Worm (Caenorhabditis elegans) whole organism, mixed stage, embryonic: ENCODE data around the gene C16C8.7.
"Not testable (repeated sequence)": the region's sequence is repeated elsewhere in the genome, so short reads cannot be mapped to it uniquely, and the experiment has no call there.

Source experiments
- M03D4.4 ChIP-seq: sonication (generic microtip); optimal IDR thresholded peaks from 2 replicates; lab custom pipeline; 2017; ENCODE audit warnings: mild to moderate bottlenecking, missing genetic modification characterization, missing compliant biosample characterization
- bed-3 ChIP-seq: fragments of 200-800 bp; sonication (Bioruptor generic); optimal IDR thresholded peaks from 3 replicates; lab custom pipeline; 2018; ENCODE audit warnings: mild to moderate bottlenecking, missing genetic modification characterization, moderate library complexity, missing compliant biosample characterization
- blmp-1 ChIP-seq: fragments of 150-350 bp; optimal IDR thresholded peaks from 2 replicates; lab custom pipeline; 2014; ENCODE audit warnings: missing biosample characterization, missing genetic modification characterization
- ceh-39 ChIP-seq: fragments of 150-350 bp; optimal IDR thresholded peaks from 2 replicates; lab custom pipeline; 2014; ENCODE audit warnings: missing biosample characterization, missing genetic modification characterization
- ceh-43 ChIP-seq: fragments of 200-800 bp; sonication (Bioruptor generic); optimal IDR thresholded peaks from 2 replicates; lab custom pipeline; 2018; ENCODE audit warnings: mild to moderate bottlenecking, missing genetic modification characterization, moderate library complexity, missing compliant biosample characterization
- ceh-83 ChIP-seq: fragments of 200-800 bp; sonication (Bioruptor generic); optimal IDR thresholded peaks from 2 replicates; lab custom pipeline; 2018; ENCODE audit warnings: mild to moderate bottlenecking, missing genetic modification characterization, missing compliant biosample characterization
- ces-1 ChIP-seq: fragments of 150-350 bp; optimal IDR thresholded peaks from 2 replicates; lab custom pipeline; 2014; ENCODE audit warnings: missing biosample characterization, missing genetic modification reagents, missing genetic modification characterization
- cnd-1 ChIP-seq: fragments of 200-800 bp; sonication (Bioruptor generic); optimal IDR thresholded peaks from 2 replicates; lab custom pipeline; 2018; ENCODE audit warnings: mild to moderate bottlenecking, missing genetic modification characterization, missing compliant biosample characterization
- drap-1 ChIP-seq: fragments of 200-800 bp; sonication (Bioruptor generic); optimal IDR thresholded peaks from 3 replicates; lab custom pipeline; 2018; ENCODE audit warnings: mild to moderate bottlenecking, missing genetic modification characterization, missing compliant biosample characterization
- elt-1 ChIP-seq: sonication (generic microtip); optimal IDR thresholded peaks from 2 replicates; lab custom pipeline; 2017; ENCODE audit warnings: missing genetic modification characterization, mild to moderate bottlenecking, missing compliant biosample characterization, antibody characterized with exemption, moderate library complexity, borderline replicate concordance; ENCODE audit not compliant: insufficient read depth
- elt-3 ChIP-seq: fragments of 150-350 bp; optimal IDR thresholded peaks from 2 replicates; lab custom pipeline; 2014; ENCODE audit warnings: missing biosample characterization, missing genetic modification characterization
- flh-1 ChIP-seq: fragments of 200-800 bp; sonication (Bioruptor generic); optimal IDR thresholded peaks from 2 replicates; lab custom pipeline; 2018; ENCODE audit warnings: mild to moderate bottlenecking, missing genetic modification characterization, moderate library complexity, missing compliant biosample characterization
- ham-2 ChIP-seq: fragments of 200-800 bp; sonication (Bioruptor generic); optimal IDR thresholded peaks from 2 replicates; lab custom pipeline; 2018; ENCODE audit warnings: mild to moderate bottlenecking, missing genetic modification characterization, missing compliant biosample characterization
- hlh-1 ChIP-seq: fragments of 150-350 bp; optimal IDR thresholded peaks from 2 replicates; lab custom pipeline; 2014; ENCODE audit warnings: missing biosample characterization, missing genetic modification reagents, missing genetic modification characterization
- lin-13 ChIP-seq: fragments of 150-350 bp; optimal IDR thresholded peaks from 2 replicates; lab custom pipeline; 2014; ENCODE audit warnings: missing biosample characterization, missing genetic modification characterization
- lin-32 ChIP-seq: fragments of 200-800 bp; sonication (Bioruptor generic); optimal IDR thresholded peaks from 2 replicates; lab custom pipeline; 2018; ENCODE audit warnings: mild to moderate bottlenecking, missing genetic modification characterization, missing compliant biosample characterization
- lsy-2 ChIP-seq: fragments of 150-350 bp; optimal IDR thresholded peaks from 2 replicates; lab custom pipeline; 2014; ENCODE audit warnings: missing biosample characterization, missing genetic modification characterization
- mab-5 ChIP-seq: fragments of 150-350 bp; optimal IDR thresholded peaks from 2 replicates; lab custom pipeline; 2014; ENCODE audit warnings: missing biosample characterization, missing genetic modification characterization
- mep-1 ChIP-seq: fragments of 150-350 bp; optimal IDR thresholded peaks from 2 replicates; lab custom pipeline; 2017; ENCODE audit warnings: missing biosample characterization, missing genetic modification reagents, missing genetic modification characterization, inconsistent platforms
- mls-2 ChIP-seq: sonication (generic microtip); optimal IDR thresholded peaks from 2 replicates; lab custom pipeline; 2016; ENCODE audit warnings: mild to moderate bottlenecking, missing genetic modification characterization, moderate library complexity, missing compliant biosample characterization
- nhr-12 ChIP-seq: fragments of 150-350 bp; optimal IDR thresholded peaks from 2 replicates; lab custom pipeline; 2014; ENCODE audit warnings: missing biosample characterization, missing genetic modification characterization
- nhr-2 ChIP-seq: fragments of 150-350 bp; optimal IDR thresholded peaks from 2 replicates; lab custom pipeline; 2014; ENCODE audit warnings: missing biosample characterization, missing genetic modification characterization
- nhr-237 ChIP-seq: fragments of 150-350 bp; optimal IDR thresholded peaks from 2 replicates; lab custom pipeline; 2014; ENCODE audit warnings: missing biosample characterization, missing genetic modification characterization
- nhr-28 ChIP-seq: fragments of 150-350 bp; optimal IDR thresholded peaks from 2 replicates; lab custom pipeline; 2014; ENCODE audit warnings: missing biosample characterization, missing genetic modification characterization
- nhr-76 ChIP-seq: sonication (generic microtip); optimal IDR thresholded peaks from 2 replicates; lab custom pipeline; 2017; ENCODE audit warnings: missing biosample characterization, missing genetic modification characterization
- pha-4 ChIP-seq: fragments of 150-350 bp; optimal IDR thresholded peaks from 2 replicates; lab custom pipeline; 2018; ENCODE audit warnings: missing biosample characterization, missing genetic modification reagents, missing genetic modification characterization
- sem-2 ChIP-seq: fragments of 200-800 bp; sonication (Bioruptor generic); optimal IDR thresholded peaks from 2 replicates; lab custom pipeline; 2018; ENCODE audit warnings: mild to moderate bottlenecking, missing genetic modification characterization, missing compliant biosample characterization
- snpc-4 ChIP-seq: fragments of 150-350 bp; optimal IDR thresholded peaks from 2 replicates; lab custom pipeline; 2014; ENCODE audit warnings: missing biosample characterization, missing genetic modification characterization
- sptf-1 ChIP-seq: sonication (generic microtip); optimal IDR thresholded peaks from 2 replicates; lab custom pipeline; 2017; ENCODE audit warnings: mild to moderate bottlenecking, missing genetic modification characterization, moderate library complexity, missing compliant biosample characterization
- tbx-8 ChIP-seq: fragments of 200-800 bp; sonication (Bioruptor generic); optimal IDR thresholded peaks from 2 replicates; lab custom pipeline; 2018; ENCODE audit warnings: mild to moderate bottlenecking, missing genetic modification characterization, moderate library complexity, missing compliant biosample characterization
- unc-120 ChIP-seq: sonication (generic microtip); optimal IDR thresholded peaks from 2 replicates; lab custom pipeline; 2017; ENCODE audit warnings: missing genetic modification characterization, missing compliant biosample characterization; ENCODE audit not compliant: poor library complexity, severe bottlenecking
- unc-39 ChIP-seq: fragments of 150-350 bp; optimal IDR thresholded peaks from 2 replicates; lab custom pipeline; 2014; ENCODE audit warnings: missing biosample characterization, missing genetic modification characterization
- unc-62 ChIP-seq: fragments of 150-350 bp; optimal IDR thresholded peaks from 2 replicates; lab custom pipeline; 2014; ENCODE audit warnings: missing biosample characterization, missing genetic modification reagents, missing genetic modification characterization
- zip-8 ChIP-seq: fragments of 150-350 bp; optimal IDR thresholded peaks from 2 replicates; lab custom pipeline; 2014; ENCODE audit warnings: missing biosample characterization, missing genetic modification characterization
- ztf-11 ChIP-seq: fragments of 150-350 bp; optimal IDR thresholded peaks from 2 replicates; lab custom pipeline; 2014; ENCODE audit warnings: missing biosample characterization, missing genetic modification characterization

Gene C16C8.7

DNA sequence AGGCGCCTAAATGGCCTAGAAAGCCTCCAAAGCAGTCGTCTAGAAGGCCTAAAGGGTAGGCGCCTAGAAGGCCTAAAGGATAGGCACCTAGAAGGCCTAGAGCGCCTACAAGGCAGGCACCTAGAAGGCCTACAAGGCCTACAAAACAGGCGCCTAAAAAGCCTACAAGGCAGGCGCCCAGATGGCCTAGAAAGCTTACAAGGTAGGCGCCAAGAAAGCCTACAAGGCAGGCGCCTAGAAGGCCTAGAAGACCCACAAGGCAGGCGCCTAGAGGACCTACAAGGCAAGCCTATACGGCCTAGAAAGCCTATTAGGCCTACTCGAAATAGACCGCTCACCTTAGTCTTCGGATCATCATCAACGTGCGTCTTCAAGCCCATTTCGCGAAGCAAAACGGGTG is 42.1 kb upstream of the C16C8.7 start:
- TF ChIP-seq mls-2 (tag; lab: Kevin White, UChicago) (no peak), unc-39 (tag; lab: Kevin White, UChicago) (no peak), cnd-1 (tag; lab: Kevin White, UChicago) (no peak), lin-13 (tag; lab: Kevin White, UChicago) (no peak)

DNA sequence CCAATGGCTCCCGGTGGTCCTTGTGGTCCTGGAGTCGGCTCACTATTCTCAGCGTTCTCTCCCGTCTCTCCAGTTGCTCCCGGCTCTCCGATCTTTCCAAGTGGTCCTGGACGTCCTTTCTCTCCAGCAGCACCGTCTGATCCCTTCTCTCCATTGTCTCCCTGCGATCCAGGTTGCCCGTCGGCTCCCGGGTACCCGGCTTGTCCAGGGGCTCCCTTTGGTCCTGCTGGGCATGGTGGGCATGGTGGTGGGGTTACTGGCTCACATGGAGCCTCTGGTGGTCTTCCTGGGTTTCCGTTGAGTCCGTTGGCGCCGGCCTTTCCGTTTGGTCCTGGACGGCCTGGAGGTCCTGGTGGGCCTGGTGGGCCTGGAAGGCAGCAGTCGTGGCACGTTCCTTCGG is 40.4 kb upstream of the C16C8.7 start:
- no peak for TF ChIP-seq nhr-28 (tag; lab: Kevin White, UChicago)
- no peak for TF ChIP-seq bed-3 (GFP tag; lab: Kevin White, UChicago)
- no peak for TF ChIP-seq tbx-8 (GFP tag; lab: Kevin White, UChicago)

DNA sequence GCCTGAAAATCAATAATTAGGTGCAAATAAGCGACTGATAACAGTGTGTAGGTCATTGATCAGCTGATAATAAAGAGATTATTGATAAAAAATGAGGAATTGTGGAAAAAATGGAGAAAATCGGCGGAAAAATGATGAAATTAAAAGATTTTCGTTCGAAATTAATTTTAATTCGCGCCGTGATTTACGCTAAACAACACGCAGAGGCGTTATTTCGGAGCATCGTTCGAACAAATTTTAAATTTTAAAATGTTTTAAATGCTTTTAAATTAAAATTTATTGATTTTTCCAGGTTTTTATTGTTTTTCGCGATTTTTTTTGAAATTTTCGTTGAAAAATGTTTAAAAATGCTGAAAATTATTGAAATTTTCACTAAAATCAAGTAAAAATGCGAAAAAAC is 39.4 kb upstream of the C16C8.7 start, which contains the start of gene Y49F6B.9:
Y49F6B.9 (minus strand) TSS at position 2 of the 400 bp plus-strand sequence.
- no peak for TF ChIP-seq zip-8 (tag; lab: Kevin White, UChicago)
- TF ChIP-seq pha-4 (tag; lab: Kevin White, UChicago) = no peak
- TF ChIP-seq cnd-1 (tag; lab: Kevin White, UChicago) = no peak
- TF ChIP-seq nhr-28 (tag; lab: Kevin White, UChicago) = no peak
- no peak for TF ChIP-seq M03D4.4 (tag; lab: Kevin White, UChicago)
- TF ChIP-seq ztf-11 (tag; lab: Kevin White, UChicago) = no peak
- no peak for TF ChIP-seq mab-5
- TF ChIP-seq ceh-83 (GFP tag; lab: Kevin White, UChicago) = no peak
- TF ChIP-seq elt-3 = no peak
- no peak for TF ChIP-seq mls-2 (tag; lab: Kevin White, UChicago)
- TF ChIP-seq blmp-1 = no peak
- TF ChIP-seq sptf-1 (tag; lab: Kevin White, UChicago) = no peak
- TF ChIP-seq elt-1 = no peak

DNA sequence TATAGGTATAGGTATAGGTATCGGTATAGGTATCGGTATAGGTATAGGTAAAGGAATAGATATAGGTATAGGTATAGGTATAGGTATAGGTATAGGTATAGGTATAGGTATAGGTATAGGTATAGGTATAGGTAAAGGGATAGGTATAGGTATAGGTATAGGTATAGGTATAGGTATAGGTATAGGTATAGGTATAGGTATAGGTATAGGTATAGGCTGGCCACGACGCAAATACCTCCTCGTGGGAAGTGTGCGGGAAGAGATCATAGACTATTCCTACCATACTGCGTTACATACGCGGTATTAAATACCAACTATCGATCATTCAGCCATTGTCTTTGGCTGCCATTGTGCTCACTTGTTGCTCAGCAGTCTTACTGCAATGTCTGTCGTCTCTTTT is 30.8 kb upstream of the C16C8.7 start, which contains the start of gene fbxb-112:
fbxb-112 (plus strand) TSS at position 301 of the 400 bp plus-strand sequence.
- not testable (repeated sequence) for TF ChIP-seq cnd-1 (tag; lab: Kevin White, UChicago); sptf-1 (tag; lab: Kevin White, UChicago); unc-120

DNA sequence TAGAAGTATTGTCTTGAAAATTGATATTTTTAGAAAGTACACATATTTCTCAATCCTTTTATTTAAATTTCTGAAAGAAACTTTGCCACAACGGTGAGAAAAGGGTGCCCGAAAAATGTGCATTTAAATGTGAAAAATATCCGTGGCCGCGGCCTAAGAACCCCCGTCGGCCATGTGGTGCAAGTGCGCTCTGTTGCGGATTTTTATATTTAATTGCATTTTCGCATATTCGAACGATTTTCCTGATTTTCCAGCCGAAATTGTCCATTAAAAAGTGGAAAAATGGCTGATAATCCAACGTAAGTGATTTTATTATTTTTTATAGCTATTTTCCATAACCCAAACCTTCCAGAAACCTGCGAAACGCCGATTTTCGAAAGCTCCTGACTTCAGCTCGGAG is 22.3 kb upstream of the C16C8.7 start, which contains the start of gene smu-2:
smu-2 (plus strand) TSS at position 178 of the 400 bp plus-strand sequence.
- TF ChIP-seq mep-1 = peak; percentile 49
- TF ChIP-seq nhr-76 (tag; lab: Kevin White, UChicago) = no peak
- peak; percentile 55 for TF ChIP-seq mab-5
- TF ChIP-seq blmp-1 = no peak
- TF ChIP-seq nhr-12 (tag; lab: Kevin White, UChicago) = no peak
- no peak for TF ChIP-seq elt-3
- peak; percentile 75 for TF ChIP-seq sptf-1 (tag; lab: Kevin White, UChicago)
- TF ChIP-seq ceh-43 (GFP tag; lab: Kevin White, UChicago) = peak; percentile 7
- TF ChIP-seq M03D4.4 (tag; lab: Kevin White, UChicago) = no peak
- no peak for TF ChIP-seq snpc-4 (tag; lab: Kevin White, UChicago)
- TF ChIP-seq ceh-83 (GFP tag; lab: Kevin White, UChicago) = no peak
- no peak for TF ChIP-seq bed-3 (GFP tag; lab: Kevin White, UChicago)
- TF ChIP-seq nhr-237 = no peak
- TF ChIP-seq tbx-8 (GFP tag; lab: Kevin White, UChicago) = no peak
- TF ChIP-seq unc-39 (tag; lab: Kevin White, UChicago) = no peak
- no peak for TF ChIP-seq pha-4 (tag; lab: Kevin White, UChicago)
- no peak for TF ChIP-seq unc-120
- no peak for TF ChIP-seq zip-8 (tag; lab: Kevin White, UChicago)
- TF ChIP-seq cnd-1 (tag; lab: Kevin White, UChicago) = peak; percentile 20
- no peak for TF ChIP-seq elt-1
- TF ChIP-seq ham-2 (GFP tag; lab: Kevin White, UChicago) = no peak
- TF ChIP-seq lin-32 (GFP tag; lab: Kevin White, UChicago) = peak; percentile 16
- no peak for TF ChIP-seq hlh-1 (tag; lab: Kevin White, UChicago)
- TF ChIP-seq ceh-39 (tag; lab: Kevin White, UChicago) = no peak
- no peak for TF ChIP-seq mls-2 (tag; lab: Kevin White, UChicago)
- no peak for TF ChIP-seq unc-62 (GFP tag; lab: Kevin White, UChicago)
- TF ChIP-seq drap-1 = no peak
- no peak for TF ChIP-seq nhr-2 (tag; lab: Kevin White, UChicago)
- no peak for TF ChIP-seq nhr-28 (tag; lab: Kevin White, UChicago)
- no peak for TF ChIP-seq flh-1 (GFP tag; lab: Kevin White, UChicago)
- TF ChIP-seq lin-13 (tag; lab: Kevin White, UChicago) = no peak
- TF ChIP-seq lsy-2 = peak; percentile 39
- no peak for TF ChIP-seq ztf-11 (tag; lab: Kevin White, UChicago)
- TF ChIP-seq ces-1 (GFP tag; lab: Kevin White, UChicago) = peak; percentile 97
- no peak for TF ChIP-seq sem-2 (GFP tag; lab: Kevin White, UChicago)
